Worm (Caenorhabditis elegans): ENCODE measurements around the gene F18E9.3.
"Not testable (repeated sequence)": the region's sequence is repeated elsewhere in the genome, so short reads cannot be mapped to it uniquely, and the experiment has no call there.

F18E9.3 gene

ce11 chrX:8585837-8586236, at the start of gene F18E9.3:
F18E9.3 (plus strand) TSS chrX:8586147.
- no peak for TF ChIP-seq him-1 (tag; optimal IDR thresholded peaks at IDR 0.05)
- TF ChIP-seq dao-5 (tag; optimal IDR thresholded peaks at IDR 0.05) = no peak
- no peak for TF ChIP-seq W03F9.2 (tag; optimal IDR thresholded peaks at IDR 0.05)

- TF ChIP-seq W03F9.2 (tag; optimal IDR thresholded peaks at IDR 0.05) (no peak), dao-5 (tag; optimal IDR thresholded peaks at IDR 0.05) (no peak), him-1 (tag; optimal IDR thresholded peaks at IDR 0.05) (no peak)
Measured at ce11 chrX:8536791-8537190, 49.2 kb upstream of the F18E9.3 start, which contains the start of gene nspc-3. nspc-3 (plus strand) TSS chrX:8537091.

- not testable (repeated sequence) for TF ChIP-seq W03F9.2, him-1, dao-5 (tag; optimal IDR thresholded peaks at IDR 0.05)
Measured at ce11 chrX:8538262-8538776, 47.6 kb upstream of the F18E9.3 start, which contains the start of the genes nspc-4 and nspc-5. nspc-4 (minus strand) TSS chrX:8538362. nspc-5 (plus strand) TSS chrX:8538726.

- not testable (repeated sequence) for TF ChIP-seq him-1, dao-5, W03F9.2 (tag; optimal IDR thresholded peaks at IDR 0.05)
Measured at ce11 chrX:8541562-8541961, 44.4 kb upstream of the F18E9.3 start, which contains the start of gene nspc-7. nspc-7 (plus strand) TSS chrX:8541862.

- peak; percentile 29 for TF ChIP-seq him-1 (tag; optimal IDR thresholded peaks at IDR 0.05)
- TF ChIP-seq dao-5 (tag; optimal IDR thresholded peaks at IDR 0.05) = no peak
- TF ChIP-seq W03F9.2 (tag; optimal IDR thresholded peaks at IDR 0.05) = peak; percentile 78
Measured at ce11 chrX:8545971-8546442, 39.9 kb upstream of the F18E9.3 start, which contains the start of gene sdha-1. sdha-1 (minus strand) TSS chrX:8546021.

ce11 chrX:8549026-8549425, 36.9 kb upstream of the F18E9.3 start, which contains the start of gene D2021.4:
D2021.4 (minus strand) TSS chrX:8549073.
- TF ChIP-seq dao-5 (tag; optimal IDR thresholded peaks at IDR 0.05) (no peak), W03F9.2 (tag; optimal IDR thresholded peaks at IDR 0.05) (no peak), him-1 (tag; optimal IDR thresholded peaks at IDR 0.05) (no peak)

ce11 chrX:8550099-8550498, 35.8 kb upstream of the F18E9.3 start:
- TF ChIP-seq dao-5 (tag; optimal IDR thresholded peaks at IDR 0.05) (no peak), him-1 (tag; optimal IDR thresholded peaks at IDR 0.05) (no peak), W03F9.2 (tag; optimal IDR thresholded peaks at IDR 0.05) (no peak)

- no peak for TF ChIP-seq W03F9.2 (tag; optimal IDR thresholded peaks at IDR 0.05)
- no peak for TF ChIP-seq him-1 (tag; optimal IDR thresholded peaks at IDR 0.05)
- no peak for TF ChIP-seq dao-5 (tag; optimal IDR thresholded peaks at IDR 0.05)
Measured at ce11 chrX:8551687-8552327, 34.1 kb upstream of the F18E9.3 start, which contains the start of gene dhhc-14. dhhc-14 (plus strand) TSS chrX:8552277.

- TF ChIP-seq W03F9.2 (tag; optimal IDR thresholded peaks at IDR 0.05) (no peak), dao-5 (tag; optimal IDR thresholded peaks at IDR 0.05) (no peak), him-1 (tag; optimal IDR thresholded peaks at IDR 0.05) (no peak)
Measured at ce11 chrX:8554029-8554428, 31.9 kb upstream of the F18E9.3 start.

- TF ChIP-seq W03F9.2 (tag; optimal IDR thresholded peaks at IDR 0.05) (no peak), him-1 (tag; optimal IDR thresholded peaks at IDR 0.05) (no peak), dao-5 (tag; optimal IDR thresholded peaks at IDR 0.05) (no peak)
Measured at ce11 chrX:8556614-8557196, 29.2 kb upstream of the F18E9.3 start, which contains the start of gene utx-1. utx-1 (plus strand) TSS chrX:8557146.

ce11 chrX:8562586-8562985, 23.4 kb upstream of the F18E9.3 start:
- TF ChIP-seq W03F9.2 (tag; optimal IDR thresholded peaks at IDR 0.05) (no peak), dao-5 (tag; optimal IDR thresholded peaks at IDR 0.05) (no peak), him-1 (tag; optimal IDR thresholded peaks at IDR 0.05) (no peak)

- no peak for TF ChIP-seq W03F9.2 (tag; optimal IDR thresholded peaks at IDR 0.05)
- TF ChIP-seq him-1 (tag; optimal IDR thresholded peaks at IDR 0.05) = no peak
- TF ChIP-seq dao-5 (tag; optimal IDR thresholded peaks at IDR 0.05) = no peak
Measured at ce11 chrX:8563663-8564450, 22.1 kb upstream of the F18E9.3 start.

- TF ChIP-seq W03F9.2 (tag; optimal IDR thresholded peaks at IDR 0.05) = no peak
- no peak for TF ChIP-seq dao-5 (tag; optimal IDR thresholded peaks at IDR 0.05)
- no peak for TF ChIP-seq him-1 (tag; optimal IDR thresholded peaks at IDR 0.05)
Measured at ce11 chrX:8564451-8564795, 21.5 kb upstream of the F18E9.3 start.

All from whole organism, L4/young adult.